Worm (Caenorhabditis elegans) whole organism, young adult: ENCODE measurements around the gene ZK822.10.

Experiments used
- F52B5.7 ChIP-seq: sonication (generic microtip); optimal IDR thresholded peaks from 2 replicates; lab custom pipeline; 2016; ENCODE audit warnings: mild to moderate bottlenecking, missing genetic modification characterization, missing compliant biosample characterization
- T07F8.4 ChIP-seq: sonication (generic microtip); optimal IDR thresholded peaks from 2 replicates; lab custom pipeline; 2016; ENCODE audit warnings: mild to moderate bottlenecking, missing genetic modification characterization, moderate library complexity, missing compliant biosample characterization
- Y95B8A.8 ChIP-seq: fragments of 200-800 bp; sonication (Bioruptor generic); IDR thresholded peaks from 2 replicates; pipeline ENCODE4 v1.3.6; 2022; ENCODE audit warnings: missing genetic modification reagents, missing genetic modification characterization, missing compliant biosample characterization
- ceh-27 ChIP-seq: fragments of 200-800 bp; sonication (Bioruptor generic); optimal IDR thresholded peaks from 2 replicates; lab custom pipeline; 2018; ENCODE audit warnings: mild to moderate bottlenecking, missing genetic modification characterization, moderate library complexity, missing compliant biosample characterization
- dpff-1 ChIP-seq: sonication (generic microtip); optimal IDR thresholded peaks from 2 replicates; lab custom pipeline; 2017; ENCODE audit warnings: mild to moderate bottlenecking, missing genetic modification characterization, missing compliant biosample characterization
- lin-26 ChIP-seq: fragments of 200-800 bp; sonication (Bioruptor generic); IDR thresholded peaks from 2 replicates; pipeline ENCODE4 v1.3.6; 2022; ENCODE audit warnings: missing genetic modification reagents, missing genetic modification characterization, missing compliant biosample characterization
- lsy-27 ChIP-seq: sonication (generic microtip); optimal IDR thresholded peaks from 2 replicates; lab custom pipeline; 2017; ENCODE audit warnings: missing genetic modification characterization, mild to moderate bottlenecking, missing compliant biosample characterization, antibody characterized with exemption, missing genotype, borderline replicate concordance; ENCODE audit not compliant: insufficient read depth
- mel-28 ChIP-seq: sonication (generic microtip); optimal IDR thresholded peaks from 2 replicates; lab custom pipeline; 2016; ENCODE audit warnings: borderline replicate concordance, mild to moderate bottlenecking, missing genetic modification characterization, missing compliant biosample characterization
- pbrm-1 ChIP-seq: fragments of 200-800 bp; sonication (Bioruptor generic); IDR thresholded peaks from 2 replicates; pipeline ENCODE4 v1.3.6; 2022; ENCODE audit warnings: missing genetic modification reagents, missing genetic modification characterization, missing compliant biosample characterization
- snpc-1.1 ChIP-seq: sonication (generic microtip); optimal IDR thresholded peaks from 2 replicates; lab custom pipeline; 2017; ENCODE audit warnings: missing genetic modification characterization, mild to moderate bottlenecking, missing compliant biosample characterization, antibody characterized with exemption, moderate library complexity, missing genotype, missing genetic modification reagents; ENCODE audit not compliant: insufficient read depth
- snpc-4 ChIP-seq, 5 experiments: fragments of 150-350 bp in 1 of 5; sonication (generic microtip) in 4 of 5; optimal IDR thresholded peaks; 2 replicates each; lab custom pipeline; 2014 to 2018; ENCODE audit warnings: missing genetic modification characterization in 5 of 5, missing biosample characterization in 3 of 5, antibody characterized with exemption in 2 of 5, mild to moderate bottlenecking in 2 of 5, missing compliant biosample characterization in 2 of 5, missing genotype in 2 of 5, moderate library complexity in 2 of 5, missing genetic modification reagents in 1 of 5
- somi-1 ChIP-seq: fragments of 200-800 bp; sonication (Bioruptor generic); optimal IDR thresholded peaks from 2 replicates; lab custom pipeline; 2018; ENCODE audit warnings: mild to moderate bottlenecking, missing genetic modification characterization, missing compliant biosample characterization
- zim-3 ChIP-seq: sonication (generic microtip); optimal IDR thresholded peaks from 2 replicates; lab custom pipeline; 2017; ENCODE audit warnings: mild to moderate bottlenecking, missing genetic modification characterization, moderate library complexity, missing compliant biosample characterization

DNA sequence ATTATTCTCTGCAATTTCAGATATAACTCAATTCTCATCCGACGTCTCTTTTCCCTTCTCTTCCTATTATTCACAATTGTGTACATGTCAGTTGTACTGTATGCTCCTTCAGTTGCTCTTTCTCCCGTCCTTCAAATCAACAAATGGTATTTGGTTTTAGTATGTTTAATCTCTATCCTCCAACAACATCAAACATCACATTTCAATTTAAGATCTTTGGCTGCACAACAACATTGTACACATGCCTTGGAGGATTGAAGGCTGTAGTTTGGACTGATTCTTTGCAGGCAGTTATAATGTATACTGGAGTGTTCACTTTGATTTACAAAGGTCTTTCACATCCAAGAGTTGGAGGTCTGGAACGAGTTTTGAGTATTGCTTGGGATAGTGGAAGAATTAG lies 21.6 kb downstream of the ZK822.10 start:
- TF ChIP-seq somi-1 (GFP tag; lab: Kevin White, UChicago) (no peak), zim-3 (tag; lab: Kevin White, UChicago) (no peak), snpc-4 (GFP tag; optimal IDR thresholded peaks at IDR 0.05; lab: Kevin White, UChicago) (no peak), snpc-4 (tag; optimal IDR thresholded peaks at IDR 0.05; lab: Kevin White, UChicago) (no peak), mel-28 (no peak), snpc-1.1 (no peak), Y95B8A.8 (no peak), dpff-1 (tag; lab: Kevin White, UChicago) (no peak), ceh-27 (no peak), T07F8.4 (no peak), pbrm-1 (GFP tag; lab: Robert Waterston, UW) (no peak), F52B5.7 (no peak), lin-26 (GFP tag; lab: Robert Waterston, UW) (no peak), lsy-27 (tag; lab: Kevin White, UChicago) (no peak)
